Fruit fly (Drosophila melanogaster) whole organism, wandering third instar larva: ENCODE data around the gene KaiR1D.

Experiments
- Mio ChIP-seq: sonication (Bioruptor generic); optimal IDR thresholded peaks from 2 replicates; lab custom pipeline; 2016; ENCODE audit warnings: missing biosample characterization, missing genetic modification characterization
- N ChIP-seq: fragments of >200 bp; optimal IDR thresholded peaks from 2 replicates; lab custom pipeline; 2018; ENCODE audit warnings: missing biosample characterization, missing external identifiers, missing genetic modification characterization
- br ChIP-seq: fragments of 200-800 bp; sonication (Bioruptor generic); optimal IDR thresholded peaks from 2 replicates; lab custom pipeline; 2016; ENCODE audit warnings: missing biosample characterization, missing genetic modification characterization
- dl ChIP-seq, 2 experiments: fragments of 175-275, 200-275 bp in 1 of 2; fragments of 200-275 bp in 1 of 2; sonication (Bioruptor generic); optimal IDR thresholded peaks; lab custom pipeline; 2018; ENCODE audit warnings: mild to moderate bottlenecking in 2 of 2, missing biosample characterization in 2 of 2, missing genetic modification characterization in 2 of 2, moderate library complexity in 2 of 2; ENCODE audit not compliant: partially characterized antibody in 2 of 2, insufficient read depth in 1 of 2
- dsf ChIP-seq: sonication (Bioruptor generic); optimal IDR thresholded peaks from 2 replicates; lab custom pipeline; 2016; ENCODE audit warnings: missing biosample characterization, missing genetic modification characterization, borderline replicate concordance
- foxo ChIP-seq, 2 experiments: fragments of 200-800 bp; sonication (Bioruptor generic); optimal IDR thresholded peaks; 2 replicates in 1 of 2; 3 replicates in 1 of 2; lab custom pipeline; 2016 to 2017; ENCODE audit warnings: missing biosample characterization in 2 of 2, missing genetic modification characterization in 2 of 2
- jim ChIP-seq: fragments of 175-275, 200-325 bp; sonication (Bioruptor generic); optimal IDR thresholded peaks from 2 replicates; lab custom pipeline; 2016; ENCODE audit warnings: missing biosample characterization, mild to moderate bottlenecking, missing genetic modification characterization
- usp ChIP-seq: fragments of >200 bp; optimal IDR thresholded peaks from 2 replicates; lab custom pipeline; 2017; ENCODE audit warnings: missing biosample characterization, missing genetic modification characterization

DNA sequence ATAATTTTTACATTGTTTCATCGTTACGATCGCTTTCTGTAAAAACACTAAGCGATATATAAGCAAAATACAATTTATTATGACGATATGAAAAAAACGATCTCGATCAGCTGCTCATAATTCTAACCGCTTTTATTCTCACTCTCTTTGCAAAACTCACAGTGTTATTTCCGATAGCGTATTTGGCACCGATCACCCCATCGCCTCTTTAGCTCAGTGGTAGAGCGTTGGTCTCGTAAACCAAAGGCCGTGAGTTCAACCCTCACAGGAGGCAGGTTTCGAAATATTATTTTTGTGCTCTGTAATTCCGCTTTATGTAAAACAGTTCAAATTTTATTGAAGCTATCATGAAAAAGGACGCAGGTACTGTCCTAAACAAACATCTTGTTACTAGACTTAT, 24.9 kb upstream of the KaiR1D start:
- TF ChIP-seq usp (GFP tag; lab: Kevin White, UChicago): no peak
- TF ChIP-seq foxo (GFP tag; optimal IDR thresholded peaks at IDR 0.05; lab: Kevin White, UChicago): no peak
- TF ChIP-seq jim: no peak
- TF ChIP-seq dsf (GFP tag; lab: Kevin White, UChicago): no peak
- TF ChIP-seq dl (GFP tag; optimal IDR thresholded peaks at IDR 0.05; lab: Kevin White, UChicago; ENCODE audit: insufficient read depth in 1 of 2, partially characterized antibody in 2 of 2): no peak
- no peak for TF ChIP-seq Mio (GFP tag; lab: Kevin White, UChicago)
- no peak for TF ChIP-seq br (GFP tag; lab: Kevin White, UChicago)
- no peak for TF ChIP-seq N
